Worm (Caenorhabditis elegans) whole organism, L4/young adult: ENCODE data around the gene mdt-27.

Experiments
- W03F9.2 ChIP-seq: fragments of 150-350 bp; optimal IDR thresholded peaks from 2 replicates; lab custom pipeline; 2014; ENCODE audit warnings: missing biosample characterization, missing genetic modification characterization
- dao-5 ChIP-seq: sonication (generic microtip); optimal IDR thresholded peaks from 2 replicates; lab custom pipeline; 2016; ENCODE audit warnings: missing genotype, missing genetic modification characterization, moderate library complexity, missing compliant biosample characterization
- him-1 ChIP-seq: sonication (generic microtip); optimal IDR thresholded peaks from 2 replicates; lab custom pipeline; 2016; ENCODE audit warnings: missing genotype, missing genetic modification reagents, missing genetic modification characterization, missing compliant biosample characterization

- TF ChIP-seq him-1 (tag; lab: Kevin White, UChicago), result no peak
- TF ChIP-seq dao-5 (tag; lab: Kevin White, UChicago), result no peak
- no peak for TF ChIP-seq W03F9.2 (tag; lab: Kevin White, UChicago)
Measured at ce11 chrV:9208878-9209277, 4.6 kb downstream of the mdt-27 start.
